Fruit fly (Drosophila melanogaster) Kc167 (cell line): ENCODE results near the gene unc-4.

ENCODE experiments used
- Sin3A ChIP-seq: fragments of >200 bp; optimal IDR thresholded peaks from 2 replicates; lab custom pipeline; 2018; ENCODE audit warnings: missing external identifiers
- insv ChIP-seq: fragments of >200 bp; optimal IDR thresholded peaks from 3 replicates; lab custom pipeline; 2018; ENCODE audit warnings: missing external identifiers

dm6 chrX:17738474-17738838 lies 29.9 kb upstream of the unc-4 start:
- no peak for TF ChIP-seq insv (lab: Kevin White, UChicago)
- TF ChIP-seq Sin3A (lab: Kevin White, UChicago) = no peak
